Worm (Caenorhabditis elegans) whole organism, midembryonic: ENCODE measurements around the gene F35D2.2.

Source experiments
- klf-2 ChIP-seq: fragments of 200-800 bp; sonication (Bioruptor generic); conservative IDR thresholded peaks from 2 replicates; pipeline ENCODE4 v1.3.6; 2022; ENCODE audit warnings: missing genetic modification reagents, missing genetic modification characterization, missing compliant biosample characterization
- med-1 ChIP-seq: sonication (generic microtip); optimal IDR thresholded peaks from 2 replicates; lab custom pipeline; 2017; ENCODE audit warnings: missing genetic modification characterization, mild to moderate bottlenecking, missing compliant biosample characterization, antibody characterized with exemption, missing genetic modification reagents; ENCODE audit not compliant: insufficient read depth
- ref-1 ChIP-seq: fragments of 200-800 bp; sonication (Bioruptor generic); conservative IDR thresholded peaks from 2 replicates; pipeline ENCODE4 v1.3.6; 2022; ENCODE audit warnings: missing genetic modification reagents, missing genetic modification characterization, missing compliant biosample characterization
- tab-1 ChIP-seq: fragments of 200-800 bp; sonication (Bioruptor generic); IDR thresholded peaks from 2 replicates; pipeline ENCODE4 v1.3.6; 2022; ENCODE audit warnings: missing genetic modification characterization, missing compliant biosample characterization
- ztf-23 ChIP-seq: fragments of 200-800 bp; sonication (Bioruptor generic); IDR thresholded peaks from 2 replicates; pipeline ENCODE4 v1.3.6; 2022; ENCODE audit warnings: missing genetic modification reagents, missing genetic modification characterization, missing compliant biosample characterization
- ztf-29 ChIP-seq: fragments of 200-800 bp; sonication (Bioruptor generic); IDR thresholded peaks from 2 replicates; pipeline ENCODE4 v1.3.6; 2022; ENCODE audit warnings: missing genetic modification reagents, missing genetic modification characterization, missing compliant biosample characterization

DNA sequence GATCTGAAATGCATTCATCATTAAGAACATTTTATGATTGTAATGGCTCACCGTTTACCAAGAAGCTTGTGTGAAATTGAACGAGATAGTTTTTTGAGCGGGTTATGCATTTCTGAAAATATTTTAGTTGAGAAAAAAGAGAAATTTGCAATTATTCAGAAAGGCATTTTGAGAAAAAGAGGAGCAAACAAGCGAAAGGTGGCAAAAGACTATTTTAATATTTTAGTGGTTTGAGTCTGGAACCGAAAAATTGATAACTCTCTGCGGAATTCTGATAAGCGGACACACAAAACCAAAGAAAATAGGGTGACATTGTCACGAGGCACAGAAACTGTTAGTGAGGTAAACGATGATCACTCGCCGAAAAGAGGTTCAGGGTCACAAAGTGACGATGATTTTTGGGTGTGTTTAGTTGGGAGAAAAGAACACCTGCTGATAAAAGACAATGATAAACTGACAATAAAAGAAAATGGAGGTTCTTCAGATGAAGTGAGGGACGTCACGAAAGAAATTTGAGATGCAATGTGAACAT is 19.5 kb upstream of the F35D2.2 start:
- TF ChIP-seq ref-1 (no peak), ztf-29 (GFP tag; lab: Robert Waterston, UW) (no peak), ztf-23 (no peak), klf-2 (GFP tag; lab: Robert Waterston, UW) (no peak), tab-1 (GFP tag; lab: Robert Waterston, UW) (no peak), med-1 (GFP tag; lab: Kevin White, UChicago) (no peak)
